Worm (Caenorhabditis elegans) whole organism, young adult: ENCODE data around the gene cox-6A.
A peak's percentile ranks its signal among the peaks of the same experiment; 100 is the strongest.

ENCODE experiments used
- B0035.1 ChIP-seq: sonication (generic microtip); optimal IDR thresholded peaks from 2 replicates; lab custom pipeline; 2016; ENCODE audit warnings: missing genetic modification characterization, mild to moderate bottlenecking, missing compliant biosample characterization, missing genotype, missing genetic modification reagents
- C06A6.2 ChIP-seq: fragments of 200-800 bp; sonication (Bioruptor generic); conservative IDR thresholded peaks from 2 replicates; pipeline ENCODE4 v1.3.6; 2022; ENCODE audit warnings: missing genetic modification characterization, missing compliant biosample characterization
- F10E7.11 ChIP-seq: sonication (generic microtip); optimal IDR thresholded peaks from 2 replicates; lab custom pipeline; 2017; ENCODE audit warnings: mild to moderate bottlenecking, missing genetic modification characterization, moderate library complexity, missing compliant biosample characterization
- F37B4.10 ChIP-seq: fragments of 200-800 bp; sonication (Bioruptor generic); IDR thresholded peaks from 2 replicates; pipeline ENCODE4 v1.3.6; 2022; ENCODE audit warnings: missing genetic modification characterization, missing compliant biosample characterization
- F52B5.7 ChIP-seq: sonication (generic microtip); optimal IDR thresholded peaks from 2 replicates; lab custom pipeline; 2016; ENCODE audit warnings: mild to moderate bottlenecking, missing genetic modification characterization, missing compliant biosample characterization
- F57C9.4 ChIP-seq: sonication (generic microtip); optimal IDR thresholded peaks from 2 replicates; lab custom pipeline; 2017; ENCODE audit warnings: mild to moderate bottlenecking, missing genetic modification characterization, missing compliant biosample characterization
- T07F8.4 ChIP-seq: sonication (generic microtip); optimal IDR thresholded peaks from 2 replicates; lab custom pipeline; 2016; ENCODE audit warnings: mild to moderate bottlenecking, missing genetic modification characterization, moderate library complexity, missing compliant biosample characterization
- Y95B8A.8 ChIP-seq: fragments of 200-800 bp; sonication (Bioruptor generic); IDR thresholded peaks from 2 replicates; pipeline ENCODE4 v1.3.6; 2022; ENCODE audit warnings: missing genetic modification reagents, missing genetic modification characterization, missing compliant biosample characterization
- ZK185.1 ChIP-seq: sonication (generic microtip); optimal IDR thresholded peaks from 2 replicates; lab custom pipeline; 2016; ENCODE audit warnings: mild to moderate bottlenecking, missing genetic modification characterization, missing compliant biosample characterization; ENCODE audit not compliant: poor library complexity, severe bottlenecking
- ama-1 ChIP-seq, 3 experiments: fragments of 150-350 bp in 1 of 3; sonication (generic microtip) in 2 of 3; optimal IDR thresholded peaks; 2 replicates each; lab custom pipeline; 2014 to 2018; ENCODE audit warnings: missing biosample characterization in 2 of 3, missing genetic modification characterization in 2 of 3, missing genetic modification reagents in 2 of 3
- aptf-3 ChIP-seq: fragments of 200-800 bp; sonication (Bioruptor generic); IDR thresholded peaks from 2 replicates; pipeline ENCODE4 v1.3.6; 2022; ENCODE audit warnings: missing genetic modification characterization, missing compliant biosample characterization
- ccch-3 ChIP-seq: fragments of 200-800 bp; sonication (Bioruptor generic); optimal IDR thresholded peaks from 2 replicates; lab custom pipeline; 2018; ENCODE audit warnings: mild to moderate bottlenecking, missing genetic modification characterization, missing compliant biosample characterization
- ceh-40 ChIP-seq: fragments of 200-800 bp; sonication (Bioruptor generic); IDR thresholded peaks from 2 replicates; pipeline ENCODE4 v1.3.6; 2022; ENCODE audit warnings: missing genetic modification characterization, missing compliant biosample characterization
- dox-1 ChIP-seq: fragments of 200-800 bp; sonication (Bioruptor generic); IDR thresholded peaks from 2 replicates; pipeline ENCODE4 v1.3.6; 2022; ENCODE audit warnings: missing genetic modification reagents, missing genetic modification characterization, missing compliant biosample characterization
- dpl-1 ChIP-seq: fragments of 150-350 bp; optimal IDR thresholded peaks from 2 replicates; lab custom pipeline; 2014; ENCODE audit warnings: missing biosample characterization, missing genetic modification reagents, missing genetic modification characterization
- egrh-3 ChIP-seq: fragments of 200-800 bp; sonication (Bioruptor generic); IDR thresholded peaks from 2 replicates; pipeline ENCODE4 v1.3.6; 2022; ENCODE audit warnings: missing genetic modification reagents, missing genetic modification characterization, missing compliant biosample characterization
- ets-4 ChIP-seq: fragments of 200-800 bp; sonication (Bioruptor generic); optimal IDR thresholded peaks from 2 replicates; lab custom pipeline; 2018; ENCODE audit warnings: mild to moderate bottlenecking, missing genetic modification characterization, missing compliant biosample characterization
- hlh-26 ChIP-seq: fragments of 200-800 bp; sonication (Bioruptor generic); conservative IDR thresholded peaks from 2 replicates; pipeline ENCODE4 v1.3.6; 2022; ENCODE audit warnings: missing genetic modification reagents, missing genetic modification characterization, missing compliant biosample characterization
- hmg-1.2 ChIP-seq: fragments of 200-800 bp; sonication (Bioruptor generic); IDR thresholded peaks from 2 replicates; pipeline ENCODE4 v1.3.6; 2022; ENCODE audit warnings: missing genetic modification reagents, missing genetic modification characterization, missing compliant biosample characterization
- lag-1 ChIP-seq: fragments of 200-800 bp; sonication (Bioruptor generic); IDR thresholded peaks from 2 replicates; pipeline ENCODE4 v1.3.6; 2022; ENCODE audit warnings: missing genetic modification reagents, missing genetic modification characterization, missing compliant biosample characterization
- lin-26 ChIP-seq: fragments of 200-800 bp; sonication (Bioruptor generic); IDR thresholded peaks from 2 replicates; pipeline ENCODE4 v1.3.6; 2022; ENCODE audit warnings: missing genetic modification reagents, missing genetic modification characterization, missing compliant biosample characterization
- lin-35 ChIP-seq, 3 experiments: fragments of 150-350 bp in 2 of 3; sonication (generic microtip) in 1 of 3; optimal IDR thresholded peaks; 2 replicates each; lab custom pipeline; 2014 to 2018; ENCODE audit warnings: missing biosample characterization in 3 of 3, missing genetic modification characterization in 3 of 3, missing genetic modification reagents in 3 of 3
- lin-40 ChIP-seq: sonication (generic microtip); optimal IDR thresholded peaks from 2 replicates; lab custom pipeline; 2016; ENCODE audit warnings: missing genetic modification characterization, mild to moderate bottlenecking, missing compliant biosample characterization, missing genotype, missing genetic modification reagents
- lsy-27 ChIP-seq: sonication (generic microtip); optimal IDR thresholded peaks from 2 replicates; lab custom pipeline; 2017; ENCODE audit warnings: missing genetic modification characterization, mild to moderate bottlenecking, missing compliant biosample characterization, antibody characterized with exemption, missing genotype, borderline replicate concordance; ENCODE audit not compliant: insufficient read depth
- madf-6 ChIP-seq: fragments of 200-800 bp; sonication (Bioruptor generic); IDR thresholded peaks from 2 replicates; pipeline ENCODE4 v1.3.6; 2022; ENCODE audit warnings: missing genetic modification reagents, missing genetic modification characterization, missing compliant biosample characterization
- mxl-1 ChIP-seq: sonication (generic microtip); optimal IDR thresholded peaks from 2 replicates; lab custom pipeline; 2016; ENCODE audit warnings: missing genetic modification characterization, missing compliant biosample characterization
- nfya-2 ChIP-seq: fragments of 200-800 bp; sonication (Bioruptor generic); IDR thresholded peaks from 2 replicates; pipeline ENCODE4 v1.3.6; 2022; ENCODE audit warnings: missing genetic modification reagents, missing genetic modification characterization, missing compliant biosample characterization
- nhr-80 ChIP-seq: sonication (generic microtip); optimal IDR thresholded peaks from 2 replicates; lab custom pipeline; 2016; ENCODE audit warnings: missing genetic modification characterization, missing compliant biosample characterization
- pha-4 ChIP-seq: fragments of 150-350 bp; sonication (generic microtip); optimal IDR thresholded peaks from 2 replicates; lab custom pipeline; 2014; ENCODE audit warnings: missing biosample characterization, missing genetic modification reagents, missing genetic modification characterization
- repo-1 ChIP-seq: sonication (generic microtip); optimal IDR thresholded peaks from 2 replicates; lab custom pipeline; 2017; ENCODE audit warnings: mild to moderate bottlenecking, missing genetic modification characterization, missing compliant biosample characterization
- sdz-38 ChIP-seq: sonication (generic microtip); optimal IDR thresholded peaks from 2 replicates; lab custom pipeline; 2016; ENCODE audit warnings: missing genotype, missing genetic modification characterization, missing compliant biosample characterization
- snpc-4 ChIP-seq, 5 experiments: fragments of 150-350 bp in 1 of 5; sonication (generic microtip) in 4 of 5; optimal IDR thresholded peaks; 2 replicates each; lab custom pipeline; 2014 to 2018; ENCODE audit warnings: missing genetic modification characterization in 5 of 5, missing biosample characterization in 3 of 5, antibody characterized with exemption in 2 of 5, mild to moderate bottlenecking in 2 of 5, missing compliant biosample characterization in 2 of 5, missing genotype in 2 of 5, moderate library complexity in 2 of 5, missing genetic modification reagents in 1 of 5
- somi-1 ChIP-seq: fragments of 200-800 bp; sonication (Bioruptor generic); optimal IDR thresholded peaks from 2 replicates; lab custom pipeline; 2018; ENCODE audit warnings: mild to moderate bottlenecking, missing genetic modification characterization, missing compliant biosample characterization
- zfh-2 ChIP-seq: fragments of 200-800 bp; sonication (Bioruptor generic); conservative IDR thresholded peaks from 2 replicates; pipeline ENCODE4 v1.3.6; 2022; ENCODE audit warnings: missing genetic modification reagents, missing genetic modification characterization, missing compliant biosample characterization
- zim-3 ChIP-seq: sonication (generic microtip); optimal IDR thresholded peaks from 2 replicates; lab custom pipeline; 2017; ENCODE audit warnings: mild to moderate bottlenecking, missing genetic modification characterization, moderate library complexity, missing compliant biosample characterization
- ztf-22 ChIP-seq: fragments of 200-800 bp; sonication (Bioruptor generic); optimal IDR thresholded peaks from 2 replicates; lab custom pipeline; 2018; ENCODE audit warnings: mild to moderate bottlenecking, missing genetic modification characterization, moderate library complexity, missing compliant biosample characterization

The cox-6A gene

ce11 chrIII:5081573-5081823, at the start of gene cox-6A:
cox-6A (plus strand) TSS chrIII:5081724.
- TF ChIP-seq F57C9.4 (tag; lab: Kevin White, UChicago) = no peak
- TF ChIP-seq ztf-22 (GFP tag; lab: Kevin White, UChicago) = no peak
- no peak for TF ChIP-seq dox-1 (GFP tag; lab: Robert Waterston, UW)
- TF ChIP-seq ZK185.1 (tag; lab: Kevin White, UChicago) = no peak
- no peak for TF ChIP-seq nfya-2 (GFP tag; lab: Robert Waterston, UW)
- TF ChIP-seq, all 124 proteins: peak for 0

ce11 chrIII:5036158-5036557, 45.4 kb upstream of the cox-6A start, which contains the start of gene C45G9.6:
C45G9.6 (plus strand) TSS chrIII:5036458.
- no peak for TF ChIP-seq pha-4 (tag; lab: Kevin White, UChicago)
- TF ChIP-seq mxl-1 (tag; lab: Kevin White, UChicago) = no peak
- no peak for TF ChIP-seq egrh-3 (GFP tag; lab: Robert Waterston, UW)
- no peak for TF ChIP-seq ceh-40 (GFP tag; lab: Robert Waterston, UW)
- no peak for TF ChIP-seq sdz-38 (tag; lab: Kevin White, UChicago)
- TF ChIP-seq B0035.1 (tag; lab: Kevin White, UChicago) = no peak
- no peak for TF ChIP-seq lag-1
- no peak for TF ChIP-seq ama-1 (optimal IDR thresholded peaks at IDR 0.05; lab: Kevin White, UChicago)
- TF ChIP-seq ama-1 (GFP tag; optimal IDR thresholded peaks at IDR 0.05; lab: Kevin White, UChicago) = no peak
- TF ChIP-seq repo-1 (tag; lab: Kevin White, UChicago) = no peak
- no peak for TF ChIP-seq F52B5.7
- no peak for TF ChIP-seq lin-40
- no peak for TF ChIP-seq aptf-3
- no peak for TF ChIP-seq F10E7.11 (tag; lab: Kevin White, UChicago)
- TF ChIP-seq nhr-80 (tag; lab: Kevin White, UChicago) = no peak
- TF ChIP-seq zfh-2 (GFP tag; lab: Robert Waterston, UW) = no peak

- no peak for TF ChIP-seq madf-6
- TF ChIP-seq hlh-26 (GFP tag; lab: Robert Waterston, UW) = no peak
- TF ChIP-seq somi-1 (GFP tag; lab: Kevin White, UChicago) = no peak
- TF ChIP-seq lin-35 (GFP tag; optimal IDR thresholded peaks at IDR 0.05; lab: Kevin White, UChicago) = no peak
- no peak for TF ChIP-seq ccch-3 (GFP tag; lab: Kevin White, UChicago)
- no peak for TF ChIP-seq lsy-27
Measured at ce11 chrIII:5042112-5042511, 39.4 kb upstream of the cox-6A start, which contains the start of gene nlp-43. nlp-43 (plus strand) TSS chrIII:5042412.

- no peak for TF ChIP-seq T07F8.4 (tag; lab: Kevin White, UChicago)
- no peak for TF ChIP-seq F37B4.10 (GFP tag; lab: Robert Waterston, UW)
Measured at ce11 chrIII:5044709-5045108, 36.8 kb upstream of the cox-6A start, which contains the start of gene C45G9.14. C45G9.14 (plus strand) TSS chrIII:5045009.

ce11 chrIII:5047175-5047574, 34.3 kb upstream of the cox-6A start, which contains the start of gene txbp-3:
txbp-3 (minus strand) TSS chrIII:5047459.
- TF ChIP-seq zim-3 (no peak), madf-6 (no peak), nhr-80 (tag; lab: Kevin White, UChicago) (peak; percentile 90), C06A6.2 (GFP tag; lab: Robert Waterston, UW) (no peak), lin-26 (GFP tag; lab: Robert Waterston, UW) (no peak), dpl-1 (no peak), snpc-4 (GFP tag; optimal IDR thresholded peaks at IDR 0.05; lab: Kevin White, UChicago) (no peak), snpc-4 (tag; optimal IDR thresholded peaks at IDR 0.05; lab: Kevin White, UChicago) (peak in 1 of 4 experiments; percentile 49), egrh-3 (GFP tag; lab: Robert Waterston, UW) (no peak), Y95B8A.8 (GFP tag; lab: Robert Waterston, UW) (no peak), ets-4 (GFP tag; lab: Kevin White, UChicago) (peak; percentile 36), hmg-1.2 (GFP tag; lab: Robert Waterston, UW) (peak; percentile 20; the same call in 1 of the 2 replicates), dox-1 (GFP tag; lab: Robert Waterston, UW) (no peak)
